Fruit fly (Drosophila melanogaster) whole organism: Measurements from ENCODE around the gene CG14459.

Source experiments
- CG8478 ChIP-seq: fragments of >200 bp; optimal IDR thresholded peaks from 2 replicates; lab custom pipeline; 2018; ENCODE audit warnings: inconsistent platforms
- Dll ChIP-seq: fragments of >200 bp; optimal IDR thresholded peaks from 2 replicates; lab custom pipeline; 2017
- EcR ChIP-seq, 2 experiments: fragments of >200 bp; optimal IDR thresholded peaks; 2 replicates each; lab custom pipeline; 2017; ENCODE audit warnings: missing biosample characterization in 2 of 2, missing genetic modification characterization in 2 of 2, missing genetic modification reagents in 2 of 2
- pan ChIP-seq: fragments of >200 bp; optimal IDR thresholded peaks from 2 replicates; lab custom pipeline; 2017
- psq ChIP-seq: fragments of >200 bp; optimal IDR thresholded peaks from 2 replicates; lab custom pipeline; 2017
- usp ChIP-seq: fragments of >200 bp; optimal IDR thresholded peaks from 2 replicates; lab custom pipeline; 2017; ENCODE audit warnings: missing biosample characterization, missing genetic modification characterization, mixed read lengths

Gene CG14459

DNA sequence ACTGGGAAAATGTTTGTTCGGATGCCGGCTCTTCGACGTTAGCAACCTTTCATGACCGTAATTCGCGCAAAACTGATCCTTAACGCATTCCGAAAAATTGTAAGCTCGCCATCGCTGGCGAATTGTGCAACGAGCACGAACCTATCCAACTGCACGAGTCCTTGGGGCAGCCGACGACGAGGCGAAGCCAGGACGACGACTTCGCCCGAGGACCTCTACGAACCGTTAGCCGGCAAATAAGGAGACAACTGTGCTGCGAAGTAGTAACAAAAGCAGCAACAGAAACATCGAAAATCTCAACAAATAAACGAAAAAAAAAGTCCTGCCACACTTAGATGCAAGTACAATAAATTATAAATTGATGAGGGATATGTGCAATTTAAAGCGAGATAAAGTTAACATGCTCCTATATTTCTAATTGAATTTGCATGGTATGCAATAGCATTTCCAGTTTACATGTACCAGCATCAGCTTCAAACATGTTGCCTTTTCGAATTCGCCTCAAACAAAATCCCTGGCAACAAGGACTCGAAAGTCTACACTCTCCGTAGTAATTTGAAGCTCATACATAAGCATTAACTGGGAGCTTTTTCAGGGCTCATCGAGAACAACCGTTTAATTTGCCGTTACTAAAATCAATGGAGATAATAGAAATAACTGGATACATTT lies at the start of gene CG14459:
Gene CG14459, minus strand, starts transcription at position 51 of the 669 bp plus-strand sequence.
- no peak for TF ChIP-seq pan
- no peak for TF ChIP-seq usp (GFP tag; lab: Kevin White, UChicago)
- TF ChIP-seq EcR (GFP tag; optimal IDR thresholded peaks at IDR 0.05; lab: Kevin White, UChicago): no peak
- no peak for TF ChIP-seq CG8478 (lab: Kevin White, UChicago)
- no peak for TF ChIP-seq Dll (lab: Kevin White, UChicago)
- no peak for TF ChIP-seq psq (lab: Kevin White, UChicago)

DNA sequence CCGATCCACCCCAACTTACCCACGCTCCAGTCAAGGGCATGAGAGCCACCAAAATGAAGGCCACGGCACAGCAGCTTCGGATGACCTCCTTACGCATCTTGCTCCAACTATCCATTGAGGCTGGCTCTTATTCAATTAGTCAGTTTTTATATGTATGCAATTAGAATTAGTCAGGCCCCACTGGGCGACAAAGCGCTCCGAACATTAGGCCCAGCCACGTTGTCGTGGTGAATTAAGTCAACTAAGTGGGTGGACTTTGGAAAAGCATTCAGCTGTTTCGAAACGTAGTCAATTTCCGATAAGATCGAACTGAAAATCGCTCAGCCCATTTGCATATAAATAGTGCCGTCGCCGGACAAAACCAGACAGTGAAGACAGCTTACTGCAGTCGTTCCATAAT lies 49.3 kb upstream of the CG14459 start, which contains the start of the genes CG14455 and CG14456:
Gene CG14455, minus strand, starts transcription at position 101 of the 400 bp plus-strand sequence.
Gene CG14456, plus strand, starts transcription at position 236 of the 400 bp plus-strand sequence.
- no peak for TF ChIP-seq pan
- no peak for TF ChIP-seq CG8478 (lab: Kevin White, UChicago)
- no peak for TF ChIP-seq EcR (GFP tag; optimal IDR thresholded peaks at IDR 0.05; lab: Kevin White, UChicago)
- no peak for TF ChIP-seq usp (GFP tag; lab: Kevin White, UChicago)
- TF ChIP-seq psq (lab: Kevin White, UChicago): no peak
- no peak for TF ChIP-seq Dll (lab: Kevin White, UChicago)

DNA sequence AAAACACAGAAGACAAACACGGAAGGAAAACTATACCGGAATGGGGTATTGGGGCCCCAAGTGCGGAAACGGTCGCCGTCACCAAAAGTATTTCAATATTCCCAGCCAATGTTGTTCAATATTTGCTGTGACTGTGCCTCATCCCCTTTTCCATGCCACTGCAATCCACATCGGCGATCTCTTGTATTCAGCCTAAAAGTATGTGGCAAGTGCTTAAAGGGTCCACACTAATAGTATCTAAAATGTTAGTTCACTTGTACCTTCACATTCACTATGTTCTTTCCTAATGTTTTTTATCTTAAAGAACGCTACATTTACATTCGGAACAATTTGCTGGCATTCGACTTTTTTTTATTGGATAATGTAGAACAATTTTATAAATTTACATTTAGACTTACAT lies 43.2 kb upstream of the CG14459 start:
- no peak for TF ChIP-seq Dll (lab: Kevin White, UChicago)
- TF ChIP-seq psq (lab: Kevin White, UChicago): no peak
- no peak for TF ChIP-seq usp (GFP tag; lab: Kevin White, UChicago)
- no peak for TF ChIP-seq pan
- TF ChIP-seq CG8478 (lab: Kevin White, UChicago): no peak
- TF ChIP-seq EcR (GFP tag; optimal IDR thresholded peaks at IDR 0.05; lab: Kevin White, UChicago): no peak

DNA sequence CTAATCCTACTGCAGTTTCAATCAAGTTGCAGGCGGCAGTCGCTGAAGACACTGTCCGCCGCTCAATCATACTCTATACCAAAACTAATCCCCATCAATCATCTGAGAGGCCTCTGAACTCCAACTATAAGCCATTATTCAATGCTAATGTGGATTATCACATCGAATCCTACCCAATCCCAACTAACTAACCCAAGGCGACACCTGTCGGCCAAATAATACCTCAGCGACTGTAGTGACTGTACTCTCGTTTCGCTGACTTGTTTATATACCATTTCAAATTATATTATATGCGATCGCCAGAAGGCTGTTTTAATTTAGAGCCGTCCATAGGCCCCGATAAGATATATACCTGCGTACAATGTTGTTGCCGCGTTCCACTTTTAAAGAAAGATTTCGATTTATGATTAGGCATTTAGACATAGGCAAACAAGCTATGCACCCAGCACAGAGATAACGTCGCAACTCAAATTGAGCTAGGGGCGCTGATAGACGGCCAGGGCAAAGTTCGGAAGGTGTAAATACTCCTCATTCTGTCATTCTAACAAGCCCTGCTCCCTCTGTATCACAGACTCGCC lies 34.1 kb upstream of the CG14459 start:
- TF ChIP-seq Dll (lab: Kevin White, UChicago): no peak

DNA sequence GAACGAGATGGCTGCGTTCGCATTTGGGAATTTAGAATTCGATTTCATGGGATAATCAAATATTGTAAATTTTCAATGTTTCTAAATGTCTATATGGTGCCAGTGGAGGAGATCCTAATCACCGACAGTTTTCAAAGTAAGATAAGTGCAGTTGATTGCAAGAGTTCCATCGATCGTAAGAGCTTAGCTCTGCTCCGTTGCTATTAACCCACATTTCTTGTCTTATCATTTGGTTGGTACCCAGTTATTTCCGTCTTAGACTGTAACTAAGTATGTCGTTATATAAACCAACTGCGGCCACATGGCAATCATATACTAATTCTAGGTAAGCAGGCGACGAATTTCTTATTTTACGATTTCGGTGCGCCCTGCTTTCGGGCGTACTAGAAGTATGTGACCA lies 32.5 kb upstream of the CG14459 start:
- TF ChIP-seq usp (GFP tag; lab: Kevin White, UChicago) (no peak), psq (lab: Kevin White, UChicago) (no peak), CG8478 (lab: Kevin White, UChicago) (no peak), EcR (GFP tag; optimal IDR thresholded peaks at IDR 0.05; lab: Kevin White, UChicago) (no peak), Dll (lab: Kevin White, UChicago) (no peak), pan (no peak)

DNA sequence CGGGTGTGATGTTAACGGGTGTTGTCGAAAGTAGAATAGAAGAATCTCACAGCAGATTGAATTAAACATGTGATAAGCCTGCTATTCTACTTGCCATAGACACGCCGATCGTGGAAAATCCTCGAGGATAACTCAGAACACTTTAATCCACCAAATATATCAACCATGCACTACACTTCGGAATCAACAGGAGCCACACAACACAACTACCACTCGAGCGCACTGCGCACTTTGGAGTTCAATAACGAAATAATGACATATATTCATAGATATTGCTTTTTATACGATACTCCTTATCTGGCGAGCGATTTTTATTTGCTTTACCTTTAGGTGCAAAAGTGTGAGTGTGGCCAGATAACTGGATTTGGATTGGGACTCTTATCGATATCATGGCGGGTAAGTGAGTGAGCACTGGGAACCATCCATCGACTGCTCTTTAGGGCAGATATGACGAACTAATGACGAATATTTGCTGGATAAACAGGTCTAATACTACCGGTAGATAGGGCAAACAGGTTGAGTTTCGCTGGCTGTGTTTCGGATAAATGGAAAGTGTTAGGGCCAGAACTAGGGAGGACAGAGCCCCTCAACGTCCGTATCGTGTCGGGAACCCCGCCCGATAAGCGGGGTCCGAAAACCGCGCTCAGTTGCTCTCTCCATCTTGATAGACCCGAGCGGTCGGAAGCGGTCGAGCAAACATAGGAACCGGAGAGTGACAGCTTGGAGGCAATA lies 31.7 kb upstream of the CG14459 start, which contains the start of gene Jhbp6:
Gene Jhbp6, plus strand, starts transcription at position 682 of the 732 bp plus-strand sequence.
- no peak for TF ChIP-seq psq (lab: Kevin White, UChicago)
- TF ChIP-seq Dll (lab: Kevin White, UChicago): no peak
- TF ChIP-seq EcR (GFP tag; optimal IDR thresholded peaks at IDR 0.05; lab: Kevin White, UChicago): no peak
- TF ChIP-seq pan: no peak
- TF ChIP-seq usp (GFP tag; lab: Kevin White, UChicago): no peak
- TF ChIP-seq CG8478 (lab: Kevin White, UChicago): no peak

DNA sequence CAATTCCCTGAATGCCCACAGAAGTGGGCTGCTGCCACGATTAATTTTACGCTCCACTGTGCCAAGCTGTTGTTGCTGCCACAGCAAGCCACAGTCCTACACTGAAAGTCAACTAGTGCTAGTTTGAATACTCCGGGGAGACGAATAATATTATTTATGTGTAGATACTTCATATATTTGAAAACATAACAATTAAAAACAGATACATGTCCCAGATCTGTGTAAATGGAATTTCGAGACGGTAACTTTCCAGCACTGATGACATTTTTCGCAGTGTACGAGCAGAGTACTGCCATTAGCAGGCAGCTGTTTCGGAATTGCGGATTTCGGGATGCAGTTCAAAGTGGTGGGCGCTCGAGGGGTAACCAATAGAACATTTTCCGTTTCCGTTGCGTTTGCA lies 27.4 kb upstream of the CG14459 start:
- no peak for TF ChIP-seq CG8478 (lab: Kevin White, UChicago)
- TF ChIP-seq usp (GFP tag; lab: Kevin White, UChicago): no peak
- no peak for TF ChIP-seq EcR (GFP tag; optimal IDR thresholded peaks at IDR 0.05; lab: Kevin White, UChicago)
- no peak for TF ChIP-seq psq (lab: Kevin White, UChicago)
- no peak for TF ChIP-seq pan
- no peak for TF ChIP-seq Dll (lab: Kevin White, UChicago)

DNA sequence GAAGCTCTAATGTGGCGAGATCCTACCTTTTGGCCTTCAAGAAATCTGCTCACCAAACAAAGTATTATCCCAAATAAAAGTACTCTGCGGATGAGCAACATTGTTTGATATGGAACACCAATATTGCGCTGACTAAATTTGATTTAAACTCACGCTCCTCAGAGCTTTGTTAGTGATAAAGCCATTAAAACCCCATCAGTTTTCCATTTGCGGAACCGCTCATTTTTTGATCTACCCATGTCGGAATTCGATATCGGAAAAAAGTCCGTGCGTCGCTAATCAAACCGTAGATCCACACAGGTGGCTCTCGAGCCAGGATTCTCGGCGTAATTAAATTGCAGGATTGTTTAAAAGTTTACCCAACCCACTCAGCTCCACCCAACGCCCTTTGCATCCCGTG lies 14.7 kb upstream of the CG14459 start, which contains the start of gene CG33772:
Gene CG33772, minus strand, starts transcription at position 101 of the 400 bp plus-strand sequence.
- TF ChIP-seq EcR (GFP tag; optimal IDR thresholded peaks at IDR 0.05; lab: Kevin White, UChicago): no peak

DNA sequence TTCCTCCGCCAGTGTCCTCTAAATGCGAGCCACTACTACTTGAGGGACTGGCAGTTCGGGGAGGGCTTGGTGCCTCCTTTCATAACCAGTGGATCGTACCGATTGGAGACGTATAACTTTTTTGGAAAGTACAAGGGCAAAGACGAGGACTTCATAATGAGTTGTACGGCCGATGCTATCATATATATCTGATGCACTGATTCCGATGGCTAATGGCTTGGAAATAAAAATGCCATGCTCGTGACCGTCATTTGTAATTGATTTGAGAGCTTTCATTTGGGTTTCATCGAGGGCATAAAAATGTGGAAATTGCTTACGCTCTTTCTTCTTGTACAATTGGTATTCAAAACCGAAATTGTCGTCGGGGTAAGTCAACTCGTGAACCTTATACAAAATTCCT lies 11.4 kb upstream of the CG14459 start, which contains the start of gene CG33771:
Gene CG33771, plus strand, starts transcription at position 301 of the 400 bp plus-strand sequence.
- no peak for TF ChIP-seq psq (lab: Kevin White, UChicago)
- no peak for TF ChIP-seq Dll (lab: Kevin White, UChicago)
- no peak for TF ChIP-seq pan

DNA sequence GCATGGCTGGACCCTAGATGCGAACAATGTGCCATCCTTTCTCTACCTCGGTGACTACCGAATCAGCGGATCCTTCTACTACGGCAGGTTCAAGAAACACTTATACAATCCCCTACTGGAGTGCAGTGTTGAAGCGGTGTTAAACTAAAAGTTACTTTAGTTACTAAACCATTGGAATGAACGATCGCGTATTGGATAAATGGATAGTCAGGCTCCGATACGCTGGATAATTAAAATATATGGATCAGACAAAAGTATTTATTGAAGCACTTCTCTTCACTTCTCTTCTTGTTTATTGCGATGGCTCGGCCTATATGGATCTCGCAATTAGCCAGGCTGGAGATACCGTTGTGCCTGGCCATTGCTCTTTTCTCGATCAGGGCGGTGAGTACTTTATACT lies 10.7 kb upstream of the CG14459 start, which contains the start of gene CG33770:
Gene CG33770, plus strand, starts transcription at position 301 of the 400 bp plus-strand sequence.
- no peak for TF ChIP-seq Dll (lab: Kevin White, UChicago)
- no peak for TF ChIP-seq EcR (GFP tag; optimal IDR thresholded peaks at IDR 0.05; lab: Kevin White, UChicago)
- no peak for TF ChIP-seq CG8478 (lab: Kevin White, UChicago)
- TF ChIP-seq psq (lab: Kevin White, UChicago): no peak
- no peak for TF ChIP-seq pan
- no peak for TF ChIP-seq usp (GFP tag; lab: Kevin White, UChicago)

DNA sequence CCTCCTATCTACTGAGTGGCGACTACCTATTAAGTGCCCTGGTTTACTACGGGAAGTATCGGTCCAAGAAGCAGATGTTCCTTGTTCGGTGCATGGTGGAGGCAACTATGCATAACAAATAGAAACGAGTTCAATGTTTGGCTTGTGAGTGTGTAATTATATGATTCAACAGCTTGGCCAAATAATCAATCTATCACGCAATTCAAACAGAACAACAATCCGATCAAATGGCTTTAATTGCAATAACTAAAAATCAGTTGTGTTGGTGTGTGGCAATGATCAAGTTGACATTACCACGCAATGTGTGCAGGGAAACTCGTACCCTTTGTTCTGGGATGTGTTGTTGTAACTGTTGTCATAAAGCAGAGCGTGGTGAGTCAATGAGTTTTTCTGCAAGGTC lies 9.9 kb upstream of the CG14459 start, which contains the start of gene CG33769:
Gene CG33769, plus strand, starts transcription at position 301 of the 400 bp plus-strand sequence.
- TF ChIP-seq pan (no peak), EcR (GFP tag; optimal IDR thresholded peaks at IDR 0.05; lab: Kevin White, UChicago) (no peak), Dll (lab: Kevin White, UChicago) (no peak), psq (lab: Kevin White, UChicago) (no peak), CG8478 (lab: Kevin White, UChicago) (no peak)
